Worm (Caenorhabditis elegans): ENCODE results near the gene tag-273.
A peak's percentile ranks its signal among the peaks of the same experiment; 100 is the strongest.

The tag-273 gene

ce11 chrIV:14483427-14483826 lies 21.5 kb downstream of the tag-273 start:
- TF ChIP-seq nhr-23 (tag; optimal IDR thresholded peaks at IDR 0.05) (no peak), fos-1 (tag; optimal IDR thresholded peaks at IDR 0.05) (peak; percentile 92)

ce11 chrIV:14481984-14482383 lies 23.0 kb downstream of the tag-273 start, which contains the start of gene Y57G11A.4:
Y57G11A.4 (plus strand) TSS chrIV:14482284.
- TF ChIP-seq nhr-11 (tag; optimal IDR thresholded peaks at IDR 0.05), result no peak
- TF ChIP-seq unc-62 (GFP tag; optimal IDR thresholded peaks at IDR 0.05), result no peak
- no peak for TF ChIP-seq R02D3.7 (tag; optimal IDR thresholded peaks at IDR 0.05)
- no peak for TF ChIP-seq egl-27 (tag; optimal IDR thresholded peaks at IDR 0.05)
- TF ChIP-seq dmd-4 (tag; optimal IDR thresholded peaks at IDR 0.05), result no peak
- no peak for TF ChIP-seq sma-3 (GFP tag; optimal IDR thresholded peaks at IDR 0.05)
- no peak for TF ChIP-seq snpc-4 (tag; optimal IDR thresholded peaks at IDR 0.05)
- no peak for TF ChIP-seq crh-2 (tag; optimal IDR thresholded peaks at IDR 0.05)
- no peak for TF ChIP-seq nhr-21 (tag; optimal IDR thresholded peaks at IDR 0.05)
- TF ChIP-seq mdl-1 (tag; optimal IDR thresholded peaks at IDR 0.05), result no peak
- TF ChIP-seq ama-1 (optimal IDR thresholded peaks at IDR 0.05), result no peak
- TF ChIP-seq nhr-12 (tag; optimal IDR thresholded peaks at IDR 0.05), result no peak
- TF ChIP-seq alr-1 (tag; optimal IDR thresholded peaks at IDR 0.05), result no peak

- TF ChIP-seq skn-1 (tag; optimal IDR thresholded peaks at IDR 0.05), result no peak
- TF ChIP-seq ceh-16 (tag; optimal IDR thresholded peaks at IDR 0.05), result no peak
- TF ChIP-seq nhr-10 (tag; optimal IDR thresholded peaks at IDR 0.05), result no peak
- TF ChIP-seq lin-11 (tag; optimal IDR thresholded peaks at IDR 0.05), result no peak
Measured at ce11 chrIV:14469013-14469412, 36.0 kb downstream of the tag-273 start.

- TF ChIP-seq R02D3.7 (tag; optimal IDR thresholded peaks at IDR 0.05) (no peak), mbf-1 (tag; optimal IDR thresholded peaks at IDR 0.05) (no peak), mab-5 (tag; optimal IDR thresholded peaks at IDR 0.05) (no peak), peb-1 (tag; optimal IDR thresholded peaks at IDR 0.05) (no peak), ztf-11 (tag; optimal IDR thresholded peaks at IDR 0.05) (no peak), ztf-4 (tag; optimal IDR thresholded peaks at IDR 0.05) (no peak), unc-55 (GFP tag; optimal IDR thresholded peaks at IDR 0.05) (no peak), snpc-4 (tag; optimal IDR thresholded peaks at IDR 0.05) (no peak), sma-3 (GFP tag; optimal IDR thresholded peaks at IDR 0.05) (no peak), ztf-1 (GFP tag; conservative IDR thresholded peaks at IDR 0.05) (no peak), dmd-4 (tag; optimal IDR thresholded peaks at IDR 0.05) (no peak), egl-27 (tag; optimal IDR thresholded peaks at IDR 0.05) (no peak), aly-2 (tag; optimal IDR thresholded peaks at IDR 0.05) (no peak)
Measured at ce11 chrIV:14466837-14467236, 38.1 kb downstream of the tag-273 start.

- TF ChIP-seq R02D3.7 (tag; optimal IDR thresholded peaks at IDR 0.05) (no peak), nhr-6 (tag; optimal IDR thresholded peaks at IDR 0.05) (no peak), lin-39 (tag; optimal IDR thresholded peaks at IDR 0.05) (no peak), alr-1 (tag; optimal IDR thresholded peaks at IDR 0.05) (no peak)
Measured at ce11 chrIV:14466048-14466447, 38.9 kb downstream of the tag-273 start.

ce11 chrIV:14464065-14464567 lies 40.9 kb downstream of the tag-273 start, which contains the start of gene dld-1:
dld-1 (plus strand) TSS chrIV:14464517.
- peak; percentile 46 for TF ChIP-seq Y55F3AM.14 (GFP tag; optimal IDR thresholded peaks at IDR 0.05)
- no peak for TF ChIP-seq nhr-23 (tag; optimal IDR thresholded peaks at IDR 0.05)
- peak; percentile 95 for TF ChIP-seq sem-4 (tag; optimal IDR thresholded peaks at IDR 0.05)
- peak; percentile 95 for TF ChIP-seq zag-1 (tag; optimal IDR thresholded peaks at IDR 0.05)
- TF ChIP-seq nhr-129 (tag; optimal IDR thresholded peaks at IDR 0.05), result peak; percentile 100
- no peak for TF ChIP-seq elt-3 (tag; optimal IDR thresholded peaks at IDR 0.05)
- TF ChIP-seq peb-1 (tag; optimal IDR thresholded peaks at IDR 0.05), result no peak
- peak; percentile 14 for TF ChIP-seq lin-39 (tag; optimal IDR thresholded peaks at IDR 0.05)
- TF ChIP-seq mab-5 (tag; optimal IDR thresholded peaks at IDR 0.05), result peak; percentile 97
- peak; percentile 99 for TF ChIP-seq crh-2 (tag; optimal IDR thresholded peaks at IDR 0.05)
- peak; percentile 100 for TF ChIP-seq gmeb-1 (tag; optimal IDR thresholded peaks at IDR 0.05)
- peak; percentile 96 for TF ChIP-seq sma-9 (GFP tag; optimal IDR thresholded peaks at IDR 0.05)
- no peak for TF ChIP-seq sma-9 (tag; optimal IDR thresholded peaks at IDR 0.05)
- TF ChIP-seq alr-1 (tag; optimal IDR thresholded peaks at IDR 0.05), result no peak
- TF ChIP-seq aly-2 (tag; optimal IDR thresholded peaks at IDR 0.05), result no peak
- TF ChIP-seq snpc-4 (tag; optimal IDR thresholded peaks at IDR 0.05), result peak; percentile 92
- TF ChIP-seq ama-1 (optimal IDR thresholded peaks at IDR 0.05), result peak; percentile 88
- peak; percentile 75 for TF ChIP-seq nhr-77 (tag; optimal IDR thresholded peaks at IDR 0.05)
- TF ChIP-seq mbf-1 (tag; optimal IDR thresholded peaks at IDR 0.05), result no peak
- peak; percentile 92 to 98 for TF ChIP-seq lsy-2 (tag; optimal IDR thresholded peaks at IDR 0.05)
- TF ChIP-seq ztf-1 (GFP tag; conservative IDR thresholded peaks at IDR 0.05), result no peak
- TF ChIP-seq ZK546.5 (tag; optimal IDR thresholded peaks at IDR 0.05), result peak; percentile 84
- peak; percentile 32 for TF ChIP-seq dmd-4 (tag; optimal IDR thresholded peaks at IDR 0.05)
- no peak for TF ChIP-seq elt-1 (tag; optimal IDR thresholded peaks at IDR 0.05)
- TF ChIP-seq nhr-25 (tag; optimal IDR thresholded peaks at IDR 0.05), result peak; percentile 96
- TF ChIP-seq ztf-4 (tag; optimal IDR thresholded peaks at IDR 0.05), result peak; percentile 97
- peak; percentile 94 for TF ChIP-seq nhr-6 (tag; optimal IDR thresholded peaks at IDR 0.05)
- TF ChIP-seq fos-1 (tag; optimal IDR thresholded peaks at IDR 0.05), result peak; percentile 90
- TF ChIP-seq R02D3.7 (tag; optimal IDR thresholded peaks at IDR 0.05), result peak; percentile 98
- TF ChIP-seq nhr-21 (tag; optimal IDR thresholded peaks at IDR 0.05), result peak; percentile 96
- TF ChIP-seq skn-1 (tag; optimal IDR thresholded peaks at IDR 0.05), result peak; percentile 63
